Worm (Caenorhabditis elegans) whole organism, early embryonic: ENCODE measurements around the gene lgc-48.

Source experiments
- B0310.2 ChIP-seq: sonication (generic microtip); optimal IDR thresholded peaks from 2 replicates; lab custom pipeline; 2016; ENCODE audit warnings: mild to moderate bottlenecking, missing genetic modification characterization, missing compliant biosample characterization
- ceh-36 ChIP-seq: sonication (generic microtip); optimal IDR thresholded peaks from 2 replicates; lab custom pipeline; 2016; ENCODE audit warnings: missing genetic modification characterization, inconsistent platforms, missing compliant biosample characterization
- flt-1 ChIP-seq: fragments of 200-800 bp; sonication (Bioruptor generic); IDR thresholded peaks from 2 replicates; pipeline ENCODE4 v1.3.6; 2022; ENCODE audit warnings: missing genetic modification characterization, missing compliant biosample characterization
- hnd-1 ChIP-seq: sonication (generic microtip); optimal IDR thresholded peaks from 2 replicates; lab custom pipeline; 2016; ENCODE audit warnings: missing genetic modification characterization, missing compliant biosample characterization
- scrt-1 ChIP-seq: fragments of 200-800 bp; sonication (Bioruptor generic); IDR thresholded peaks from 2 replicates; pipeline ENCODE4 v1.3.6; 2022; ENCODE audit warnings: missing genetic modification characterization, missing compliant biosample characterization
- tbx-11 ChIP-seq: fragments of 200-800 bp; sonication (Bioruptor generic); IDR thresholded peaks from 2 replicates; pipeline ENCODE4 v1.3.6; 2022; ENCODE audit warnings: missing genetic modification characterization, missing compliant biosample characterization
- tra-4 ChIP-seq: sonication (generic microtip); optimal IDR thresholded peaks from 2 replicates; lab custom pipeline; 2017; ENCODE audit warnings: missing genetic modification characterization, missing compliant biosample characterization

DNA sequence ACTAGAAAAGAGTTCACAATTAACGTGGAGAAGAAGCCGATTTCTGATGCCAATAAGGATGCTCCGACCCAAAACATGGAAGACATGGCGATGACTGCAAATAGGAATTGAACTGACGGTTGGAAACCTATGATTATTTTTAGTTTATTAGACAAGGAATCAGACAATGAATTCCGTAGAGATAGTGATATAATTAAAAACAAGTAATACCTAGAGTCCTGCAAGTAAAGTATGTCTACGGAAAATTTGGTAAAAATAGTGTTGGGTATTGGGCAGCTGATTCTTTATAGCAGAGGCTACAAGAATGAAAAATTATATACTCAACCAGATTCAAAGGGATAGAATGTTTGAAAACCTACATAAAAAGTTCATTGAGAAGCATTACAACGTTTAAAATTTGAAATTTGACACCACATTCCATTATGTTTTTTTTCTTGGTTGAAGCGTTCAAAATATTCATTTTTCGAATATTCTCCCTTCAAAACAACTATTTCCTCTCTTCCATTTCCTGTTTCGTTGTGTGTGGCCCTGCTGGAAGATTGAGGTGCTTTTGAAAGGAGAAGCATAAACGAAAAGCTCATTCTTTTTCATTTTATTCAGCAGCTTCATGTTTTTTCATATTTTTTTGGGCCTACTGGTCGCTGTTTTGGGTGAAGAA lies at the start of gene lgc-48, which contains the start of gene str-4:
- TF ChIP-seq tbx-11 (no peak), ceh-36 (tag; lab: Kevin White, UChicago) (no peak), tra-4 (tag; lab: Kevin White, UChicago) (no peak), hnd-1 (tag; lab: Kevin White, UChicago) (no peak), flt-1 (GFP tag; lab: Robert Waterston, UW) (no peak), scrt-1 (no peak), B0310.2 (tag; lab: Kevin White, UChicago) (no peak)
